Fruit fly (Drosophila melanogaster) whole organism, wandering third instar larva: ENCODE results near the gene Trf.

Source experiments
- GATAd ChIP-seq: sonication (Bioruptor generic); optimal IDR thresholded peaks from 2 replicates; lab custom pipeline; 2016; ENCODE audit warnings: missing biosample characterization, missing genetic modification characterization
- Hr78 ChIP-seq: fragments of >200 bp; optimal IDR thresholded peaks from 2 replicates; lab custom pipeline; 2017; ENCODE audit warnings: missing biosample characterization, missing genetic modification characterization
- OdsH ChIP-seq: fragments of 200-800 bp; sonication (Bioruptor generic); optimal IDR thresholded peaks from 2 replicates; lab custom pipeline; 2016; ENCODE audit warnings: missing biosample characterization, mild to moderate bottlenecking, missing genetic modification characterization
- Vsx2 ChIP-seq: fragments of 200-300, 225-300 bp; sonication (Bioruptor generic); optimal IDR thresholded peaks from 2 replicates; lab custom pipeline; 2018; ENCODE audit warnings: missing biosample characterization, missing genetic modification characterization; ENCODE audit not compliant: partially characterized antibody
- jim ChIP-seq: fragments of 175-275, 200-325 bp; sonication (Bioruptor generic); optimal IDR thresholded peaks from 2 replicates; lab custom pipeline; 2016; ENCODE audit warnings: missing biosample characterization, mild to moderate bottlenecking, missing genetic modification characterization
- lola ChIP-seq: fragments of >200 bp; optimal IDR thresholded peaks from 2 replicates; lab custom pipeline; 2017; ENCODE audit warnings: missing biosample characterization, missing genetic modification characterization
- pan ChIP-seq: fragments of >200 bp; optimal IDR thresholded peaks from 2 replicates; lab custom pipeline; 2017
- usp ChIP-seq: fragments of >200 bp; optimal IDR thresholded peaks from 2 replicates; lab custom pipeline; 2017; ENCODE audit warnings: missing biosample characterization, missing genetic modification characterization

dm6 chr2L:8097461-8097860 is 24.8 kb downstream of the Trf start:
- TF ChIP-seq Vsx2 (GFP tag; lab: Kevin White, UChicago) (no peak), pan (no peak), OdsH (GFP tag; lab: Kevin White, UChicago) (peak; percentile 11), GATAd (GFP tag; lab: Kevin White, UChicago) (no peak), usp (GFP tag; lab: Kevin White, UChicago) (no peak), jim (GFP tag; lab: Kevin White, UChicago) (no peak), lola (GFP tag; lab: Kevin White, UChicago) (no peak), Hr78 (GFP tag; lab: Kevin White, UChicago) (no peak)
